Fruit fly (Drosophila melanogaster) whole organism, embryonic: ENCODE measurements around the gene spidey.

Experiments
- Abd-B ChIP-seq: fragments of 200-800 bp; sonication (Bioruptor generic); optimal IDR thresholded peaks from 2 replicates; lab custom pipeline; 2018; ENCODE audit warnings: missing biosample characterization, mild to moderate bottlenecking, missing genetic modification characterization, moderate library complexity
- Atf3 ChIP-seq: fragments of 200-800 bp; sonication (Bioruptor generic); optimal IDR thresholded peaks from 3 replicates; lab custom pipeline; 2016; ENCODE audit warnings: missing biosample characterization, missing genetic modification characterization
- C15 ChIP-seq: fragments of 200-800 bp; sonication (Bioruptor generic); IDR thresholded peaks from 3 replicates; pipeline ENCODE4 v1.3.6; 2022; ENCODE audit warnings: missing biosample characterization, missing genetic modification characterization
- CG10366 ChIP-seq: fragments of 200-800 bp; sonication (Bioruptor generic); IDR thresholded peaks from 2 replicates; pipeline ENCODE4 v1.3.6; 2022; ENCODE audit warnings: missing biosample characterization, missing genetic modification characterization
- CG10654 ChIP-seq: fragments of 200-800 bp; sonication (Bioruptor generic); optimal IDR thresholded peaks from 2 replicates; lab custom pipeline; 2016; ENCODE audit warnings: missing biosample characterization, missing genetic modification characterization
- CG11247 ChIP-seq: fragments of 200-800 bp; sonication (Bioruptor generic); IDR thresholded peaks from 2 replicates; pipeline ENCODE4 v1.3.6; 2022; ENCODE audit warnings: missing biosample characterization, missing genetic modification characterization
- CG12071 ChIP-seq: fragments of 200-800 bp; sonication (Bioruptor generic); optimal IDR thresholded peaks from 3 replicates; lab custom pipeline; 2018; ENCODE audit warnings: missing biosample characterization, mild to moderate bottlenecking, missing genetic modification characterization
- CG12769 ChIP-seq: fragments of 200-800 bp; sonication (Bioruptor generic); optimal IDR thresholded peaks from 2 replicates; lab custom pipeline; 2019; ENCODE audit warnings: missing biosample characterization, mild to moderate bottlenecking, missing genetic modification characterization, moderate library complexity
- CG1529 ChIP-seq: fragments of 200-800 bp; sonication (Bioruptor generic); optimal IDR thresholded peaks from 3 replicates; lab custom pipeline; 2018; ENCODE audit warnings: missing biosample characterization, missing genetic modification characterization
- CG15514 ChIP-seq: fragments of 200-800 bp; sonication (Bioruptor generic); optimal IDR thresholded peaks from 3 replicates; lab custom pipeline; 2017; ENCODE audit warnings: missing biosample characterization, missing genetic modification characterization, mild to moderate bottlenecking, moderate library complexity, missing genetic modification reagents
- CG15601 ChIP-seq: fragments of 200-800 bp; sonication (Bioruptor generic); optimal IDR thresholded peaks from 3 replicates; lab custom pipeline; 2019; ENCODE audit warnings: missing biosample characterization, mild to moderate bottlenecking, missing genetic modification characterization, moderate library complexity
- CG1832 ChIP-seq: fragments of 200-800 bp; sonication (Bioruptor generic); optimal IDR thresholded peaks from 2 replicates; lab custom pipeline; 2017; ENCODE audit warnings: missing biosample characterization, mild to moderate bottlenecking, missing genetic modification characterization, inconsistent platforms
- CG18764 ChIP-seq: fragments of 200-800 bp; sonication (Bioruptor generic); optimal IDR thresholded peaks from 3 replicates; lab custom pipeline; 2016; ENCODE audit warnings: missing biosample characterization, missing genetic modification characterization
- CG32532 ChIP-seq: fragments of 200-800 bp; sonication (Bioruptor generic); IDR thresholded peaks from 2 replicates; pipeline ENCODE4 v1.3.6; 2022; ENCODE audit warnings: missing biosample characterization, missing genetic modification characterization
- CG3407 ChIP-seq: fragments of 200-800 bp; sonication (Bioruptor generic); optimal IDR thresholded peaks from 2 replicates; lab custom pipeline; 2018; ENCODE audit warnings: missing biosample characterization, mild to moderate bottlenecking, missing genetic modification characterization
- CG3726 ChIP-seq: fragments of 200-800 bp; sonication (Bioruptor generic); IDR thresholded peaks from 3 replicates; pipeline ENCODE4, ENCODE4 v1.3.6; 2022; ENCODE audit warnings: missing biosample characterization, missing genetic modification characterization
- CG4617 ChIP-seq: fragments of 200-800 bp; sonication (Bioruptor generic); optimal IDR thresholded peaks from 3 replicates; lab custom pipeline; 2016; ENCODE audit warnings: missing biosample characterization, missing genetic modification characterization, borderline replicate concordance
- CG6254 ChIP-seq: fragments of 200-800 bp; sonication (Bioruptor generic); optimal IDR thresholded peaks from 3 replicates; lab custom pipeline; 2017; ENCODE audit warnings: mild to moderate bottlenecking, missing biosample characterization, missing genetic modification reagents, missing genetic modification characterization
- CG6272 ChIP-seq: fragments of 200-800 bp; sonication (Bioruptor generic); IDR thresholded peaks from 2 replicates; pipeline ENCODE4 v1.3.6; 2022; ENCODE audit warnings: missing biosample characterization, missing genetic modification characterization
- CG7357 ChIP-seq: fragments of 200-800 bp; sonication (Bioruptor generic); IDR thresholded peaks from 3 replicates; pipeline ENCODE4 v1.3.6; 2022; ENCODE audit warnings: missing biosample characterization, missing genetic modification characterization
- Dbx ChIP-seq: fragments of 200-800 bp; sonication (Bioruptor generic); IDR thresholded peaks from 3 replicates; pipeline ENCODE4 v1.3.6; 2022; ENCODE audit warnings: missing biosample characterization, missing genetic modification characterization
- Eip74EF ChIP-seq, 2 experiments: fragments of 200-800 bp in 1 of 2; fragments of >200 bp in 1 of 2; sonication (Bioruptor generic) in 1 of 2; optimal IDR thresholded peaks; 2 replicates each; lab custom pipeline; 2017 to 2019; ENCODE audit warnings: missing biosample characterization in 2 of 2, missing genetic modification characterization in 2 of 2, mild to moderate bottlenecking in 1 of 2, moderate library complexity in 1 of 2
- Elba2 ChIP-seq: fragments of 200-800 bp; sonication (Bioruptor generic); optimal IDR thresholded peaks from 3 replicates; lab custom pipeline; 2016; ENCODE audit warnings: missing biosample characterization, missing genetic modification characterization
- Ets65A ChIP-seq: fragments of 200-800 bp; sonication (Bioruptor generic); peaks from one replicate; lab custom pipeline; 2016; ENCODE audit warnings: missing biosample characterization, missing genetic modification characterization
- HLH54F ChIP-seq: fragments of 200-800 bp; sonication (Bioruptor generic); optimal IDR thresholded peaks from 3 replicates; lab custom pipeline; 2016; ENCODE audit warnings: missing biosample characterization, missing genetic modification characterization
- Hr51 ChIP-seq, 2 experiments: fragments of 200-800 bp; sonication (Bioruptor generic); optimal IDR thresholded peaks; 2 replicates in 1 of 2; 3 replicates in 1 of 2; lab custom pipeline; 2016 to 2018; ENCODE audit warnings: missing biosample characterization in 2 of 2, missing genetic modification characterization in 2 of 2, mild to moderate bottlenecking in 1 of 2, moderate library complexity in 1 of 2
- chn ChIP-seq: fragments of 200-800 bp; sonication (Bioruptor generic); optimal IDR thresholded peaks from 2 replicates; lab custom pipeline; 2016; ENCODE audit warnings: missing biosample characterization, missing genetic modification characterization
- corto ChIP-seq: fragments of 200-800 bp; sonication (Bioruptor generic); optimal IDR thresholded peaks from 2 replicates; lab custom pipeline; 2016; ENCODE audit warnings: missing biosample characterization, mild to moderate bottlenecking, missing genetic modification characterization, moderate library complexity
- crol ChIP-seq: fragments of 200-800 bp; sonication (Bioruptor generic); IDR thresholded peaks from 2 replicates; pipeline ENCODE4 v1.3.6; 2022; ENCODE audit warnings: missing biosample characterization, missing genetic modification characterization
- fu2 ChIP-seq: fragments of 200-800 bp; sonication (Bioruptor generic); optimal IDR thresholded peaks from 2 replicates; lab custom pipeline; 2016; ENCODE audit warnings: missing biosample characterization, missing genetic modification characterization
- inv ChIP-seq: fragments of 200-800 bp; sonication (Bioruptor generic); IDR thresholded peaks from 2 replicates; pipeline ENCODE4 v1.3.6; 2022; ENCODE audit warnings: missing biosample characterization, missing genetic modification characterization; ENCODE audit not compliant: partially characterized antibody
- nau ChIP-seq: fragments of 200-800 bp; sonication (Bioruptor generic); optimal IDR thresholded peaks from 3 replicates; lab custom pipeline; 2017; ENCODE audit warnings: missing biosample characterization, mild to moderate bottlenecking, missing genetic modification characterization, missing genetic modification reagents
- pnt ChIP-seq: fragments of 200-800 bp; sonication (Bioruptor generic); optimal IDR thresholded peaks from 3 replicates; lab custom pipeline; 2016; ENCODE audit warnings: missing biosample characterization, missing genetic modification characterization
- sens-2 ChIP-seq: fragments of 200-800 bp; sonication (Bioruptor generic); IDR thresholded peaks from 2 replicates; pipeline ENCODE4 v1.3.6; 2022; ENCODE audit warnings: missing biosample characterization, missing genetic modification characterization
- sna ChIP-seq: fragments of 200-800 bp; sonication (Bioruptor generic); IDR thresholded peaks from 2 replicates; pipeline ENCODE4 v1.3.6; 2022; ENCODE audit warnings: missing biosample characterization, missing genetic modification characterization; ENCODE audit not compliant: partially characterized antibody
- ssp ChIP-seq: fragments of 200-800 bp; sonication (Bioruptor generic); IDR thresholded peaks from 2 replicates; pipeline ENCODE4 v1.3.6; 2022; ENCODE audit warnings: missing biosample characterization, missing genetic modification characterization
- tio ChIP-seq: fragments of 200-800 bp; sonication (Bioruptor generic); optimal IDR thresholded peaks from 2 replicates; lab custom pipeline; 2017; ENCODE audit warnings: missing biosample characterization, missing genetic modification characterization, inconsistent platforms
- wdn ChIP-seq: fragments of 200-800 bp; sonication (Bioruptor generic); IDR thresholded peaks from 2 replicates; pipeline ENCODE4 v1.3.6; 2022; ENCODE audit warnings: missing biosample characterization, missing genetic modification characterization
- zfh2 ChIP-seq: fragments of 200-800 bp; sonication (Bioruptor generic); optimal IDR thresholded peaks from 2 replicates; lab custom pipeline; 2016; ENCODE audit warnings: missing biosample characterization, missing genetic modification characterization

Gene spidey

dm6 chrX:7935798-7936572 lies 27.3 kb downstream of the spidey start, which contains the start of gene Ubr3 (continued):
- TF ChIP-seq HLH54F (no peak), CG12769 (tag; lab: Kevin White, UChicago) (peak; percentile 43), zfh2 (GFP tag; lab: Kevin White, UChicago) (peak; percentile 22), chn (GFP tag; lab: Kevin White, UChicago) (no peak), sens-2 (GFP tag; lab: Robert Waterston, UW) (no peak), ssp (GFP tag; lab: Robert Waterston, UW) (peak; percentile 90), CG1832 (GFP tag; lab: Kevin White, UChicago) (no peak), CG1529 (GFP tag; lab: Kevin White, UChicago) (no peak), Elba2 (GFP tag; lab: Kevin White, UChicago) (peak; percentile 17), CG10366 (no peak), corto (GFP tag; lab: Kevin White, UChicago) (no peak), CG18764 (GFP tag; lab: Kevin White, UChicago) (no peak), CG15514 (peak; percentile 37), Atf3 (GFP tag; lab: Kevin White, UChicago) (no peak), CG4617 (GFP tag; lab: Kevin White, UChicago) (peak; percentile 80), tio (GFP tag; lab: Kevin White, UChicago) (no peak), CG10654 (GFP tag; lab: Kevin White, UChicago) (no peak), sna (GFP tag; lab: Robert Waterston, UW) (0 out of 2 replicates have a peak, but pooled peaks have one; percentile 50), C15 (GFP tag; lab: Robert Waterston, UW) (no peak), CG6254 (no peak), crol (no peak), CG3726 (no peak), inv (peak; percentile 74), pnt (GFP tag; lab: Kevin White, UChicago) (no peak), fu2 (no peak), CG15601 (tag; lab: Kevin White, UChicago) (no peak), Eip74EF (GFP tag; optimal IDR thresholded peaks at IDR 0.05; lab: Kevin White, UChicago) (no peak), Abd-B (peak; percentile 25), Hr51 (GFP tag; optimal IDR thresholded peaks at IDR 0.05; lab: Kevin White, UChicago) (no peak), CG7357 (GFP tag; lab: Robert Waterston, UW) (peak; percentile 89), CG3407 (no peak), wdn (GFP tag; lab: Robert Waterston, UW) (no peak), CG12071 (GFP tag; lab: Kevin White, UChicago) (no peak), CG11247 (no peak), Dbx (0 out of 3 replicates have a peak, but pooled peaks have one; percentile 29), CG32532 (GFP tag; lab: Robert Waterston, UW) (0 out of 2 replicates have a peak, but pooled peaks have one; percentile 18), CG6272 (no peak), nau (GFP tag; lab: Kevin White, UChicago) (no peak), Ets65A (peak; percentile 80)
